Fruit fly (Drosophila melanogaster) whole organism, embryonic: ENCODE measurements around the gene shv.

Experiments
- Abd-B ChIP-seq: fragments of 200-800 bp; sonication (Bioruptor generic); optimal IDR thresholded peaks from 2 replicates; lab custom pipeline; 2018; ENCODE audit warnings: missing biosample characterization, mild to moderate bottlenecking, missing genetic modification characterization, moderate library complexity
- Bteb2 ChIP-seq: fragments of 200-800 bp; sonication (Bioruptor generic); optimal IDR thresholded peaks from 2 replicates; lab custom pipeline; 2016; ENCODE audit warnings: missing biosample characterization, missing genetic modification characterization
- CG12391 ChIP-seq: fragments of 200-800 bp; sonication (Bioruptor generic); optimal IDR thresholded peaks from 3 replicates; lab custom pipeline; 2018; ENCODE audit warnings: missing biosample characterization, mild to moderate bottlenecking, missing genetic modification characterization, moderate library complexity
- CG12942 ChIP-seq: fragments of 200-800 bp; sonication (Bioruptor generic); optimal IDR thresholded peaks from 3 replicates; lab custom pipeline; 2016; ENCODE audit warnings: missing biosample characterization, missing genetic modification characterization
- CG14965 ChIP-seq: fragments of 200-800 bp; sonication (Bioruptor generic); optimal IDR thresholded peaks from 2 replicates; lab custom pipeline; 2016; ENCODE audit warnings: missing biosample characterization, missing genetic modification characterization, borderline replicate concordance
- CG17186 ChIP-seq: fragments of 200-800 bp; sonication (Bioruptor generic); optimal IDR thresholded peaks from 3 replicates; lab custom pipeline; 2017; ENCODE audit warnings: missing biosample characterization, missing genetic modification reagents, missing genetic modification characterization
- CG17359 ChIP-seq: fragments of 200-800 bp; sonication (Bioruptor generic); optimal IDR thresholded peaks from 3 replicates; lab custom pipeline; 2018; ENCODE audit warnings: missing biosample characterization, mild to moderate bottlenecking, missing genetic modification characterization, moderate library complexity
- CG17802 ChIP-seq: fragments of 200-800 bp; sonication (Bioruptor generic); optimal IDR thresholded peaks from 2 replicates; lab custom pipeline; 2018; ENCODE audit warnings: missing biosample characterization, mild to moderate bottlenecking, missing genetic modification characterization, moderate library complexity
- CG18764 ChIP-seq: fragments of 200-800 bp; sonication (Bioruptor generic); optimal IDR thresholded peaks from 3 replicates; lab custom pipeline; 2016; ENCODE audit warnings: missing biosample characterization, missing genetic modification characterization
- CG2678 ChIP-seq: fragments of 200-800 bp; sonication (Bioruptor generic); optimal IDR thresholded peaks from 3 replicates; lab custom pipeline; 2019; ENCODE audit warnings: missing biosample characterization, mild to moderate bottlenecking, missing genetic modification characterization, moderate library complexity
- CG30020 ChIP-seq: fragments of 200-800 bp; optimal IDR thresholded peaks from 2 replicates; lab custom pipeline; 2019; ENCODE audit warnings: missing biosample characterization, mild to moderate bottlenecking, missing genetic modification characterization, moderate library complexity
- CG33557 ChIP-seq: fragments of 200-800 bp; sonication (Bioruptor generic); optimal IDR thresholded peaks from 2 replicates; lab custom pipeline; 2019; ENCODE audit warnings: missing biosample characterization, mild to moderate bottlenecking, missing genetic modification characterization, moderate library complexity
- CG4820 ChIP-seq: fragments of 200-800 bp; sonication (Bioruptor generic); optimal IDR thresholded peaks from 3 replicates; lab custom pipeline; 2016; ENCODE audit warnings: missing biosample characterization, missing genetic modification characterization
- CG6689 ChIP-seq: fragments of 200-800 bp; sonication (Bioruptor generic); IDR thresholded peaks from 2 replicates; pipeline ENCODE4 v1.3.6; 2022; ENCODE audit warnings: missing biosample characterization, missing genetic modification characterization
- CG7839 ChIP-seq: fragments of 200-800 bp; sonication (Bioruptor generic); optimal IDR thresholded peaks from 3 replicates; lab custom pipeline; 2018; ENCODE audit warnings: missing biosample characterization, mild to moderate bottlenecking, missing genetic modification characterization, moderate library complexity
- CG7928 ChIP-seq: fragments of 200-800 bp; sonication (Bioruptor generic); optimal IDR thresholded peaks from 2 replicates; lab custom pipeline; 2017; ENCODE audit warnings: missing biosample characterization, mild to moderate bottlenecking, missing genetic modification characterization
- CG7963 ChIP-seq: fragments of 200-800 bp; sonication (Bioruptor generic); IDR thresholded peaks from 3 replicates; pipeline ENCODE4 v1.3.6; 2022; ENCODE audit warnings: missing biosample characterization, missing genetic modification characterization; ENCODE audit not compliant: partially characterized antibody
- CG8089 ChIP-seq: fragments of 200-800 bp; sonication (Bioruptor generic); optimal IDR thresholded peaks from 3 replicates; lab custom pipeline; 2016; ENCODE audit warnings: missing biosample characterization, missing genetic modification characterization
- CG8281 ChIP-seq: fragments of 200-800 bp; sonication (Bioruptor generic); optimal IDR thresholded peaks from 2 replicates; lab custom pipeline; 2018; ENCODE audit warnings: missing biosample characterization, mild to moderate bottlenecking, missing genetic modification characterization, moderate library complexity
- CG9215 ChIP-seq: fragments of 200-800 bp; sonication (Bioruptor generic); IDR thresholded peaks from 2 replicates; pipeline ENCODE4 v1.3.6; 2022; ENCODE audit warnings: missing biosample characterization, missing genetic modification characterization
- CG9797 ChIP-seq: fragments of 200-800 bp; sonication (Bioruptor generic); optimal IDR thresholded peaks from 3 replicates; lab custom pipeline; 2018; ENCODE audit warnings: missing biosample characterization, mild to moderate bottlenecking, missing genetic modification characterization
- Dbx ChIP-seq: fragments of 200-800 bp; sonication (Bioruptor generic); IDR thresholded peaks from 3 replicates; pipeline ENCODE4 v1.3.6; 2022; ENCODE audit warnings: missing biosample characterization, missing genetic modification characterization
- Doc2 ChIP-seq: fragments of 200-800 bp; sonication (Bioruptor generic); IDR thresholded peaks from 2 replicates; pipeline ENCODE4 v1.3.6; 2022; ENCODE audit warnings: missing biosample characterization, missing genetic modification characterization
- Drgx ChIP-seq: fragments of 200-800 bp; sonication (Bioruptor generic); IDR thresholded peaks from 2 replicates; pipeline ENCODE4 v1.3.6; 2022; ENCODE audit warnings: missing biosample characterization, missing genetic modification characterization
- Hr3 ChIP-seq: fragments of 200-800 bp; sonication (Bioruptor generic); optimal IDR thresholded peaks from 3 replicates; lab custom pipeline; 2016; ENCODE audit warnings: missing biosample characterization, missing genetic modification characterization
- Lhr ChIP-seq: fragments of 200-800 bp; sonication (Bioruptor generic); optimal IDR thresholded peaks from 3 replicates; lab custom pipeline; 2017; ENCODE audit warnings: mild to moderate bottlenecking, missing biosample characterization, missing genetic modification reagents, missing genetic modification characterization
- Lim3 ChIP-seq: fragments of 200-800 bp; sonication (Bioruptor generic); IDR thresholded peaks from 2 replicates; pipeline ENCODE4 v1.3.6; 2022; ENCODE audit warnings: missing biosample characterization, missing genetic modification characterization
- MTF-1 ChIP-seq: fragments of 200-800 bp; sonication (Bioruptor generic); optimal IDR thresholded peaks from 2 replicates; lab custom pipeline; 2018; ENCODE audit warnings: missing biosample characterization, mild to moderate bottlenecking, missing genetic modification characterization, borderline replicate concordance
- Myb ChIP-seq: fragments of 200-800 bp; sonication (Bioruptor generic); optimal IDR thresholded peaks from 2 replicates; lab custom pipeline; 2016; ENCODE audit warnings: missing biosample characterization, missing genetic modification characterization
- Optix ChIP-seq: fragments of 200-800 bp; sonication (Bioruptor generic); IDR thresholded peaks from 3 replicates; pipeline ENCODE4 v1.3.6; 2022; ENCODE audit warnings: missing biosample characterization, missing genetic modification characterization
- Poxn ChIP-seq: fragments of 200-800 bp; sonication (Bioruptor generic); IDR thresholded peaks from 2 replicates; pipeline ENCODE4 v1.3.6; 2022; ENCODE audit warnings: missing biosample characterization, missing genetic modification characterization
- Sox100B ChIP-seq: fragments of 200-800 bp; sonication (Bioruptor generic); optimal IDR thresholded peaks from 3 replicates; lab custom pipeline; 2018; ENCODE audit warnings: missing biosample characterization, mild to moderate bottlenecking, missing genetic modification characterization
- Sox102F ChIP-seq: fragments of 200-800 bp; sonication (Bioruptor generic); optimal IDR thresholded peaks from 2 replicates; lab custom pipeline; 2018; ENCODE audit warnings: missing biosample characterization, mild to moderate bottlenecking, missing genetic modification characterization, moderate library complexity
- Xbp1 ChIP-seq: fragments of 200-800 bp; sonication (Bioruptor generic); optimal IDR thresholded peaks from 3 replicates; lab custom pipeline; 2016; ENCODE audit warnings: missing biosample characterization, mild to moderate bottlenecking, missing genetic modification characterization
- ac ChIP-seq: fragments of 200-800 bp; sonication (Bioruptor generic); optimal IDR thresholded peaks from 3 replicates; lab custom pipeline; 2017; ENCODE audit warnings: missing biosample characterization, mild to moderate bottlenecking, missing genetic modification characterization
- bab2 ChIP-seq: fragments of 200-800 bp; sonication (Bioruptor generic); optimal IDR thresholded peaks from 2 replicates; lab custom pipeline; 2016; ENCODE audit warnings: missing biosample characterization, missing genetic modification characterization
- ci ChIP-seq: fragments of 200-800 bp; sonication (Bioruptor generic); IDR thresholded peaks from 3 replicates; pipeline ENCODE4 v1.3.6; 2022; ENCODE audit warnings: missing biosample characterization, missing genetic modification characterization
- exex ChIP-seq: fragments of 200-800 bp; sonication (Bioruptor generic); optimal IDR thresholded peaks from 4 replicates; lab custom pipeline; 2018; ENCODE audit warnings: missing biosample characterization, mild to moderate bottlenecking, missing genetic modification characterization, moderate library complexity
- grau ChIP-seq: fragments of 200-800 bp; optimal IDR thresholded peaks from 3 replicates; lab custom pipeline; 2019; ENCODE audit warnings: missing biosample characterization, mild to moderate bottlenecking, missing genetic modification characterization, moderate library complexity
- gsb-n ChIP-seq: fragments of 200-800 bp; sonication (Bioruptor generic); optimal IDR thresholded peaks from 3 replicates; lab custom pipeline; 2018; ENCODE audit warnings: missing biosample characterization, mild to moderate bottlenecking, missing genetic modification characterization
- lbe ChIP-seq: fragments of 200-800 bp; sonication (Bioruptor generic); optimal IDR thresholded peaks from 2 replicates; lab custom pipeline; 2016; ENCODE audit warnings: missing biosample characterization, mild to moderate bottlenecking, missing genetic modification characterization
- lmd ChIP-seq: fragments of 200-800 bp; sonication (Bioruptor generic); IDR thresholded peaks from 2 replicates; pipeline ENCODE4 v1.3.6; 2022; ENCODE audit warnings: missing biosample characterization, missing genetic modification characterization
- lola ChIP-seq, 3 experiments: fragments of >200 bp in 2 of 3; fragments of 200-800 bp in 1 of 3; sonication (Bioruptor generic) in 1 of 3; optimal IDR thresholded peaks; 2 replicates each; lab custom pipeline; 2017 to 2019; ENCODE audit warnings: missing biosample characterization in 3 of 3, missing genetic modification characterization in 3 of 3, mild to moderate bottlenecking in 1 of 3, moderate library complexity in 1 of 3
- mirr ChIP-seq: fragments of 200-800 bp; sonication (Bioruptor generic); optimal IDR thresholded peaks from 3 replicates; lab custom pipeline; 2018; ENCODE audit warnings: missing biosample characterization, mild to moderate bottlenecking, missing genetic modification characterization
- nau ChIP-seq: fragments of 200-800 bp; sonication (Bioruptor generic); optimal IDR thresholded peaks from 3 replicates; lab custom pipeline; 2017; ENCODE audit warnings: missing biosample characterization, mild to moderate bottlenecking, missing genetic modification characterization, missing genetic modification reagents
- trem ChIP-seq: fragments of 200-800 bp; optimal IDR thresholded peaks from 3 replicates; lab custom pipeline; 2019; ENCODE audit warnings: missing biosample characterization, mild to moderate bottlenecking, missing genetic modification characterization, moderate library complexity
- zf30C ChIP-seq: fragments of 200-800 bp; sonication (Bioruptor generic); optimal IDR thresholded peaks from 3 replicates; lab custom pipeline; 2018; ENCODE audit warnings: missing biosample characterization, mild to moderate bottlenecking, missing genetic modification characterization
- zfh1 ChIP-seq: fragments of 200-800 bp; sonication (Bioruptor generic); IDR thresholded peaks from 3 replicates; pipeline ENCODE4 v1.3.6; 2022; ENCODE audit warnings: missing biosample characterization, missing genetic modification characterization

shv gene

DNA sequence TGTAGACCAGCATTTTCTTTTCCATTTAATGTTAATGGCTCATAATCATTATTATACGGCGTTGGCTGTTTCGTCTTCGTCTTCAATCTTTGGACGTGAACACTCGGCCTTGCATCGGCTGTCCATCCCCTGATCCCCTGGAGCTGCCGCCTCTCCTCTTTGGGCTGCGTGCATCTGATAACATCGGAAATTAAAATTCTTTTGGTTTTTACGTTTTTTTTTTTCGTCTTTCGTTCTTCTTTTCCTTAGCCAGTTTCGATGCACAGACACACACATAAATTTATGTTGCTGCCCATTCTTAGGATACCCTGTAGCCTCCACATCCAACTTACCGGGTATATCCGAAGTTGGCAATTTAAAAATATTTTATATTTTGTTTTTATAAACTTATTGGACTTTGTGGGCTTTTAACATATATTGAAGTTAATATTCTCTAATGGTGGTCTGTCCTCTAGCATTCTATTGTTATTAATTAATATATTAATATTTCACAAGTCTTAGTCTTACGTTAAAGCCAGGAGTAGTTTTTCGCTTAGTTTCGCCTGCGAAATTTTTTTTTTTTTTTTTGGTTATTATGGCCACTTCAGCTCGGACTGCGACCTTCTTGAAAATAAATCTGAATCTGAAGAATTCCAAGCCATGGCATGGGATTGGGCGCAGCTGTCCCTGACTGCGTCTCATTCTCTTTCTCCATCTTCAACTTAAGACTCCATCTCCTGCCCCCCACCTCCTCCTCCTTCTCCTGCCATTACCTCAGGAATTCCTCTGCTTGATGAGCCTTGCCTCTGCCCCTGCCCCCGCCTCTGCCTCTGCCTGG, 12.1 kb upstream of the shv start (continued):
- TF ChIP-seq CG7928 (no peak), exex (tag; lab: Kevin White, UChicago) (no peak), zf30C (no peak), gsb-n (tag; lab: Kevin White, UChicago) (peak; percentile 59), CG8281 (tag; lab: Kevin White, UChicago) (no peak), CG17186 (GFP tag; lab: Kevin White, UChicago) (no peak), CG33557 (GFP tag; lab: Kevin White, UChicago) (peak; percentile 84), lola (GFP tag; optimal IDR thresholded peaks at IDR 0.05; lab: Kevin White, UChicago) (peak in 1 of 3 experiments; percentile 95), Sox100B (GFP tag; lab: Kevin White, UChicago) (peak; percentile 52), zfh1 (GFP tag; lab: Robert Waterston, UW) (peak; percentile 59; the same call in 2 of the 3 replicates), CG12942 (GFP tag; lab: Kevin White, UChicago) (no peak), Hr3 (GFP tag; lab: Kevin White, UChicago) (peak; percentile 38), CG30020 (tag; lab: Kevin White, UChicago) (peak; percentile 24), Myb (GFP tag; lab: Kevin White, UChicago) (no peak), mirr (GFP tag; lab: Kevin White, UChicago) (no peak), CG8089 (GFP tag; lab: Kevin White, UChicago) (no peak), CG9215 (no peak), Lhr (peak; percentile 35), nau (GFP tag; lab: Kevin White, UChicago) (no peak), lmd (GFP tag; lab: Robert Waterston, UW) (peak; percentile 18; the same call in 1 of the 2 replicates), CG12391 (peak; percentile 74), ci (no peak), Sox102F (GFP tag; lab: Kevin White, UChicago) (peak; percentile 12), lbe (peak; percentile 85), Xbp1 (GFP tag; lab: Kevin White, UChicago) (peak; percentile 29), CG17802 (tag; lab: Kevin White, UChicago) (no peak), CG7839 (tag; lab: Kevin White, UChicago) (peak; percentile 52), CG14965 (GFP tag; lab: Kevin White, UChicago) (no peak), grau (tag; lab: Kevin White, UChicago) (peak; percentile 58), Dbx (GFP tag; lab: Robert Waterston, UW) (no peak), MTF-1 (GFP tag; lab: Kevin White, UChicago) (no peak), Optix (GFP tag; lab: Robert Waterston, UW) (peak; percentile 29; the same call in 1 of the 3 replicates), bab2 (GFP tag; lab: Kevin White, UChicago) (no peak), ac (GFP tag; lab: Kevin White, UChicago) (peak; percentile 58), CG4820 (GFP tag; lab: Kevin White, UChicago) (peak; percentile 1), Poxn (GFP tag; lab: Robert Waterston, UW) (no peak), CG18764 (GFP tag; lab: Kevin White, UChicago) (no peak), CG7963 (no peak), CG2678 (tag; lab: Kevin White, UChicago) (peak; percentile 35), CG9797 (GFP tag; lab: Kevin White, UChicago) (no peak), CG6689 (GFP tag; lab: Robert Waterston, UW) (peak; percentile 58), Drgx (0 out of 2 replicates have a peak, but pooled peaks have one; percentile 14), trem (peak; percentile 70), Doc2 (no peak), Lim3 (no peak), Abd-B (peak; percentile 9), CG17359 (tag; lab: Kevin White, UChicago) (peak; percentile 3), Bteb2 (no peak)
